Fruit fly (Drosophila melanogaster): ENCODE results near the gene spn-A.
A peak's percentile ranks its signal among the peaks of the same experiment; 100 is the strongest.

Gene spn-A

DNA sequence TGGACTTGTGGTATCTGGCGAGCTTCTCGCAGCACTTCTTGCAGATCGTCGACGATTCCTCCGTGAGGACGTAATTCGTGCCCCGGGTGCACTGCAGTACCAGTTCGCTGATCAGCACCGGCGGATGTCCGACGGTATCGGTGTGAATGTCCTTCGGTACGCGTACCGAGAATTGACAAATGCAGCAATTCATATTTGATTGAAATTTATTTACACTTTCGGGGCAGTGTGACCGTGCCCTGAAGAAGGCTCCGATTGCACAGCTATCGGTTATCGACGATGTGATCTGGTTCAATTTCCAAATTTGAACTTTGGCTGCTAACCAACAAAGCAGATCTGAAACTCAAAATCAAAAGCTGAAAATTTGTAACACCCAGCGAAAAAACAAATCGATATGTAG lies 19.2 kb downstream of the spn-A start, which contains the start of gene ZIPIC (continued):
- no peak for TF ChIP-seq CG17802 (tag; optimal IDR thresholded peaks at IDR 0.05)
- peak; percentile 87 for TF ChIP-seq E2f2 (GFP tag; IDR thresholded peaks at IDR 0.05)
- TF ChIP-seq Vsx1 (GFP tag; optimal IDR thresholded peaks at IDR 0.05) = no peak
- no peak for TF ChIP-seq Adf1 (GFP tag; IDR thresholded peaks at IDR 0.05)
- TF ChIP-seq CG12659 (GFP tag; optimal IDR thresholded peaks at IDR 0.05) = no peak
- TF ChIP-seq Doc2 (GFP tag; IDR thresholded peaks at IDR 0.05) = no peak
- TF ChIP-seq ems (GFP tag; optimal IDR thresholded peaks at IDR 0.05) = no peak
- peak; percentile 61; the same call in 1 of the 2 replicates for TF ChIP-seq sna (GFP tag; IDR thresholded peaks at IDR 0.05; ENCODE audit: partially characterized antibody)
- no peak for TF ChIP-seq CG2712 (tag; optimal IDR thresholded peaks at IDR 0.05)
- peak; percentile 61; the same call in 1 of the 2 replicates for TF ChIP-seq amos (GFP tag; IDR thresholded peaks at IDR 0.05; ENCODE audit: partially characterized antibody)
- TF ChIP-seq sc (optimal IDR thresholded peaks at IDR 0.05) = no peak
- TF ChIP-seq sc (GFP tag; optimal IDR thresholded peaks at IDR 0.05) = no peak
- TF ChIP-seq salm (tag; optimal IDR thresholded peaks at IDR 0.05) = no peak

DNA sequence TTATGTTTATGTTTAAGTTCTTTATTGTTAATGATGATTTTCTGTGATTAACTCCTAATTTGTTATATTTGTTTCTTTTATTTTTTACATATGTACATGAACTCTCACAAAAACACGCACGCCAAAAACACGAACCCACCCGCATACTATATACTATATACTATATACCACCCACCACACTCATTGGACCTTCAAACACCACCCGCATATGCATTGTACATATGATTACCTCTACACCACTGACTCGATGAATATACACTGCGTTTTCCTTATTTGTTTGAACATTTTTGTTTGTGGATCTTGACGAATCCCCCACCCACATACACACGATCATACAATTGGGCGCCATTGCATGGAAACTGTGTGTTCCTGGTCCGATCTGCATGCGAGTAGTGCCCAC lies 23.6 kb downstream of the spn-A start:
- TF ChIP-seq CG18619 (GFP tag; optimal IDR thresholded peaks at IDR 0.05) (no peak), gcm (GFP tag; optimal IDR thresholded peaks at IDR 0.05) (peak; percentile 92)

DNA sequence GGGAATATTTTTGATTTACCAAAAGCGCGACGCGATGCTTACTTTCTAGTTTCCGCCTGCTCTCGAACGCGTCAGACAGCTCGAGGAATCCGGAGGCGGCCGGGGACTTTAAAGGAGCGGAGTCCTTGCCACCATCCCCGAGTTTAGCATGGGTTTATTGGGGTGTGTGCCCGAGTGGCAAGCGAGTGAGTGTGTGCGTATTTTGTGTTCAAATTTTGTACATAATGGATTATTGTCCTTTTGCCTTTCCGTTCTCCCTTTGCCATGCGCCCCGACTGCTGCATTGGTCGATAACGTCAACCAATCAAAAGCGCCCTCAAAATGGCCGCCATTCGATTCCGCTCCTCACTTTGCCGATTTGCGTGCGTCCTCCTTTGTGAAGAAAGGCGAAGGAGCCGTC lies 25.8 kb downstream of the spn-A start:
- TF ChIP-seq CTCF (GFP tag; optimal IDR thresholded peaks at IDR 0.05) (no peak), zfh1 (GFP tag; IDR thresholded peaks at IDR 0.05) (no peak), Nf-YB (GFP tag; optimal IDR thresholded peaks at IDR 0.05) (peak; percentile 96), tup (GFP tag; optimal IDR thresholded peaks at IDR 0.05) (no peak), so (GFP tag; IDR thresholded peaks at IDR 0.05) (no peak), CG15073 (GFP tag; optimal IDR thresholded peaks at IDR 0.05) (no peak), scrt (GFP tag; optimal IDR thresholded peaks at IDR 0.05) (no peak), Bgb (GFP tag; IDR thresholded peaks at IDR 0.05; ENCODE audit: partially characterized antibody) (0 out of 2 replicates have a peak, but pooled peaks have one; percentile 25), pros (GFP tag; optimal IDR thresholded peaks at IDR 0.05) (peak; percentile 77), Oaz (GFP tag; IDR thresholded peaks at IDR 0.05) (no peak), Nf-YC (tag; optimal IDR thresholded peaks at IDR 0.05) (peak; percentile 96), seq (GFP tag; IDR thresholded peaks at IDR 0.05) (peak; percentile 59; the same call in 1 of the 2 replicates), crol (GFP tag; IDR thresholded peaks at IDR 0.05) (no peak)

DNA sequence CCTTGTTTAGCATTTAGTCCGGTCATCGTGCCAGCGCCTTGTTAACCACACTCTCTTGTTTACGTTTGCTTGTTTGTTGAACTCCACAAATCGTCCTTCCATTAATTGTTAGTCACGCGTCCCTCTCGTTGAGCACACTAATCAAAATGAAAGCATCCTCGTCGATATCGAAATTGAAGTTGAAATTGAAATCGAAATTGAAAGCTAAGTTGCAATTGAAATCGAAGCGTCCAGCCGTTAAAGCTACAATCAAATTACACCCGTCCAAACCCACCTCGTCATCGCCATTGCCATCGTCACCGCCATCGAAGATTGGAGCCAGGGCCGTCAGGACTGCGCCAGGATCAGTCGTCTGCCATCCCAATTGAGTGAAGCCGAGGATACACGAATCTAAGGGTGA lies 32.4 kb downstream of the spn-A start:
- TF ChIP-seq CG15601 (tag; optimal IDR thresholded peaks at IDR 0.05) (peak; percentile 97), vvl (GFP tag; IDR thresholded peaks at IDR 0.05) (0 out of 2 replicates have a peak, but pooled peaks have one; percentile 8), CG13123 (GFP tag; optimal IDR thresholded peaks at IDR 0.05) (no peak)

DNA sequence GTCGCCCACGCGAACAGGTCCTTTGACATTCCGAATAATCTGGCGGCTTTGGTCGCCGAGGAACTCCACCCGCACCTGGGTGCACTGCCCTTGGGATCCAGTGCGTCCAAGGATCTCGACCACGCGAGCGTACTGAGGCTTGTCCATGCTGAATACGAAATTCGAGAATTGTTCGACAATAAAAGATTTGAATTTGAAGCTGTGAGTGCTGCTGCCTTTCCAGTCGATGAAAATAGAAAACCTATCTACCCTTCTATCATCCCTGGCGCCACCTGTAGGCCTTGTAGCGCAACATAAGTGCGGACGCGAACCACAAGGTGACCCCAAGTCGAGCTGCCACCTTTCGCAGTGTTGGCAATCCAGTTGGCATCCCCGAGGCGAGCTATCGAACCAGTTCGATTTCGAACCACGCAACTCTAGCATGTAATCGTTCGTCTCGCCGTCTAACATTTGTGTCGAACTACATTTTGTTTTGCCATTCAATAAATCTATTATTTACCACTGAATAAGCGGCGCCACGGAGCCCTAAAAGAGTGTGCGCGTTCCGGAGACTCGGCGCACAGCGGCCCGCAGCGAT lies 33.3 kb downstream of the spn-A start, which contains the start of the genes RpS28a and Axn:
Gene RpS28a (minus strand): TSS at position 197 of the 577 bp plus-strand sequence.
Gene Axn (plus strand): TSS at position 391 of the 577 bp plus-strand sequence.
- no peak for TF ChIP-seq BtbVII (GFP tag; optimal IDR thresholded peaks at IDR 0.05)
- no peak for TF ChIP-seq gsb (GFP tag; IDR thresholded peaks at IDR 0.05)
- TF ChIP-seq HmgD (GFP tag; optimal IDR thresholded peaks at IDR 0.05) = peak; percentile 83
- TF ChIP-seq gfzf (GFP tag; optimal IDR thresholded peaks at IDR 0.05) = peak; percentile 47
- TF ChIP-seq HmgZ (tag; optimal IDR thresholded peaks at IDR 0.05) = peak; percentile 31
- peak; percentile 37 for TF ChIP-seq phol (tag; optimal IDR thresholded peaks at IDR 0.05)
- no peak for TF ChIP-seq CG10565 (GFP tag; optimal IDR thresholded peaks at IDR 0.05)
- peak; percentile 57 for TF ChIP-seq Myb (GFP tag; optimal IDR thresholded peaks at IDR 0.05)
- peak in 1 of 2 experiments; percentile 33 for TF ChIP-seq insv (GFP tag; optimal IDR thresholded peaks at IDR 0.05)
- peak in 1 of 2 experiments; percentile 31 for TF ChIP-seq chif (GFP tag; optimal IDR thresholded peaks at IDR 0.05)
- peak; percentile 16; the same call in 1 of the 3 replicates for TF ChIP-seq Aef1 (GFP tag; IDR thresholded peaks at IDR 0.05)
- TF ChIP-seq ken (GFP tag; IDR thresholded peaks at IDR 0.05) = 0 out of 3 replicates have a peak, but pooled peaks have one; percentile 41
- no peak for TF ChIP-seq CG34376 (GFP tag; optimal IDR thresholded peaks at IDR 0.05)
- no peak for TF ChIP-seq CG5953 (GFP tag; IDR thresholded peaks at IDR 0.05)
- peak; percentile 26; the same call in 2 of the 3 replicates for TF ChIP-seq row (GFP tag; IDR thresholded peaks at IDR 0.05)
